Worm (Caenorhabditis elegans): Measurements from ENCODE around the gene C06A1.6.

DNA sequence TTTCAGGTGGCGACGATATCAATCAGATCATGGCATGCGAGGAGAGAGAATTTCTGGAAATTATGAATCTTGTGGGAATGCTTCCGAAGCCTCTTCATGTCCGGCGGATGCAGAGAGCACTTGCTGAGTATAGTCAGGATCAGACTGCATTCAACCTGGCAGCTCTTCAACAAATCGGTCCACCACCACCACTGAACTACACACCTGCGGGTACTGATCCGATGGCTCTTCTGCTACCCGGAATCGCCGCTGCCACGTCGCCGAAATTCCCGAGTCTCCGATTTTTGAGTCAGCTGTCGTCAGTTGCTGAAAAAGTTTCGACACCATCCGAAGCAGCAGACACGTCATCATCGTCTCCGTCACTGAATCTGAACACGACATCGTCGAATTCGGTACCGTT lies 33.6 kb downstream of the C06A1.6 start:
- TF ChIP-seq pqm-1 (tag; optimal IDR thresholded peaks at IDR 0.05): no peak
- TF ChIP-seq mdl-1 (tag; optimal IDR thresholded peaks at IDR 0.05): no peak
- TF ChIP-seq nhr-67 (tag; optimal IDR thresholded peaks at IDR 0.05): no peak
- TF ChIP-seq ceh-82 (tag; optimal IDR thresholded peaks at IDR 0.05): no peak
- no peak for TF ChIP-seq fos-1 (tag; optimal IDR thresholded peaks at IDR 0.05)
- TF ChIP-seq lin-15B (tag; optimal IDR thresholded peaks at IDR 0.05): no peak
- no peak for TF ChIP-seq ceh-28 (tag; optimal IDR thresholded peaks at IDR 0.05)
- no peak for TF ChIP-seq elt-3 (tag; optimal IDR thresholded peaks at IDR 0.05)
- no peak for TF ChIP-seq lin-39 (tag; optimal IDR thresholded peaks at IDR 0.05)
- TF ChIP-seq pha-4 (tag; optimal IDR thresholded peaks at IDR 0.05): no peak
- TF ChIP-seq daf-12 (tag; optimal IDR thresholded peaks at IDR 0.05): no peak
- TF ChIP-seq nhr-28 (tag; optimal IDR thresholded peaks at IDR 0.05): no peak
